Worm (Caenorhabditis elegans) whole organism, midembryonic: ENCODE measurements around the gene B0024.11.

Source experiments
- cog-1 ChIP-seq: sonication (generic microtip); optimal IDR thresholded peaks from 2 replicates; lab custom pipeline; 2016; ENCODE audit warnings: missing genetic modification characterization, missing compliant biosample characterization
- klf-2 ChIP-seq: fragments of 200-800 bp; sonication (Bioruptor generic); conservative IDR thresholded peaks from 2 replicates; pipeline ENCODE4 v1.3.6; 2022; ENCODE audit warnings: missing genetic modification reagents, missing genetic modification characterization, missing compliant biosample characterization
- ztf-29 ChIP-seq: fragments of 200-800 bp; sonication (Bioruptor generic); IDR thresholded peaks from 2 replicates; pipeline ENCODE4 v1.3.6; 2022; ENCODE audit warnings: missing genetic modification reagents, missing genetic modification characterization, missing compliant biosample characterization

DNA sequence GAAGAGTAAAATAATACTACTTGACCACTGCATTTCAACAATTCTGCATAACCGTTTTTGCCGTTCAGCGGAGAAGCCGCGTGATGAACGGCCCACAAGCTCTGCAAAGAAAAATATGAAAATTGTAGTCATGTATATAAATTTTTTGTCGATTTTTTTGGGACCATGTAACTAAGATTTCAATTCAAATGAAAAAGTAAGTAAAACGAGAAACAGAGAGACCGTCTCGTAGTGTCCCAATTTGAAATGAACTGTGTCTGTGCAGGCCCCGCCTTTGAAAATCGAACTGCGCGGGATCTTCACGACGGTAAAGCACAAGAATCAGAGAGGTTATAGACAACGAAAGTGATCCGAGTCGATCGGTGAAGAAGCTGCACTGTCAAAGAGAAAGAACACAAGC lies 12.7 kb upstream of the B0024.11 start, which contains the start of gene crm-1:
- TF ChIP-seq cog-1 (no peak), ztf-29 (GFP tag; lab: Robert Waterston, UW) (no peak), klf-2 (GFP tag; lab: Robert Waterston, UW) (no peak)
